Worm (Caenorhabditis elegans) whole organism, mixed stage, embryonic: ENCODE data around the gene cyp-35B1.

Source experiments
- blmp-1 ChIP-seq: fragments of 150-350 bp; optimal IDR thresholded peaks from 2 replicates; lab custom pipeline; 2014; ENCODE audit warnings: missing biosample characterization, missing genetic modification characterization
- elt-3 ChIP-seq: fragments of 150-350 bp; optimal IDR thresholded peaks from 2 replicates; lab custom pipeline; 2014; ENCODE audit warnings: missing biosample characterization, missing genetic modification characterization
- lin-13 ChIP-seq: fragments of 150-350 bp; optimal IDR thresholded peaks from 2 replicates; lab custom pipeline; 2014; ENCODE audit warnings: missing biosample characterization, missing genetic modification characterization
- lsy-2 ChIP-seq: fragments of 150-350 bp; optimal IDR thresholded peaks from 2 replicates; lab custom pipeline; 2014; ENCODE audit warnings: missing biosample characterization, missing genetic modification characterization
- mab-5 ChIP-seq: fragments of 150-350 bp; optimal IDR thresholded peaks from 2 replicates; lab custom pipeline; 2014; ENCODE audit warnings: missing biosample characterization, missing genetic modification characterization
- mep-1 ChIP-seq: fragments of 150-350 bp; optimal IDR thresholded peaks from 2 replicates; lab custom pipeline; 2017; ENCODE audit warnings: missing biosample characterization, missing genetic modification reagents, missing genetic modification characterization, inconsistent platforms
- nhr-12 ChIP-seq: fragments of 150-350 bp; optimal IDR thresholded peaks from 2 replicates; lab custom pipeline; 2014; ENCODE audit warnings: missing biosample characterization, missing genetic modification characterization
- nhr-76 ChIP-seq: sonication (generic microtip); optimal IDR thresholded peaks from 2 replicates; lab custom pipeline; 2017; ENCODE audit warnings: missing biosample characterization, missing genetic modification characterization
- tbx-8 ChIP-seq: fragments of 200-800 bp; sonication (Bioruptor generic); optimal IDR thresholded peaks from 2 replicates; lab custom pipeline; 2018; ENCODE audit warnings: mild to moderate bottlenecking, missing genetic modification characterization, moderate library complexity, missing compliant biosample characterization
- unc-39 ChIP-seq: fragments of 150-350 bp; optimal IDR thresholded peaks from 2 replicates; lab custom pipeline; 2014; ENCODE audit warnings: missing biosample characterization, missing genetic modification characterization

DNA sequence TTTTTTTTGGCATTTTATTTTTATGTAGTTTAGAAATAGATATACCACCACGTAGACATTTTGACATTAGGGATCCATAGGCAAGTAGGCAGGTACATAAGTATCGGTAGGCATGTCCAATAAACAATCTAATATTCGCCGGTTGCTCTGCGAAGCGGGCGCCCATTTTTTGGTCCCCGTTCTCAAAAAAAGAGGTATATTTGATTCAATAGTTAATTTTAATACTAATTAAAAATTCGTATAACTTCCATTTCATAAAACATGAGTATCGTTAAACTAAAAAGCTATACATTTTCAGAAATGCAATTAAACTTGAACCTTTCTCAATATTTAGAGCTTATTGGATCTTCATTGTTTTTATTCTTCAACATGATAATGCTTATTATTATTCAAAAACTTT lies 38.1 kb downstream of the cyp-35B1 start, which contains the start of gene str-83:
- TF ChIP-seq nhr-76 (tag; lab: Kevin White, UChicago) (no peak), blmp-1 (tag; lab: Kevin White, UChicago) (no peak), nhr-12 (no peak), lsy-2 (tag; lab: Kevin White, UChicago) (no peak), elt-3 (tag; lab: Kevin White, UChicago) (no peak), mab-5 (no peak), lin-13 (no peak), tbx-8 (GFP tag; lab: Kevin White, UChicago) (no peak), unc-39 (tag; lab: Kevin White, UChicago) (no peak), mep-1 (tag; lab: Kevin White, UChicago) (no peak)
